Fruit fly (Drosophila melanogaster): ENCODE data around the gene insv.

DNA sequence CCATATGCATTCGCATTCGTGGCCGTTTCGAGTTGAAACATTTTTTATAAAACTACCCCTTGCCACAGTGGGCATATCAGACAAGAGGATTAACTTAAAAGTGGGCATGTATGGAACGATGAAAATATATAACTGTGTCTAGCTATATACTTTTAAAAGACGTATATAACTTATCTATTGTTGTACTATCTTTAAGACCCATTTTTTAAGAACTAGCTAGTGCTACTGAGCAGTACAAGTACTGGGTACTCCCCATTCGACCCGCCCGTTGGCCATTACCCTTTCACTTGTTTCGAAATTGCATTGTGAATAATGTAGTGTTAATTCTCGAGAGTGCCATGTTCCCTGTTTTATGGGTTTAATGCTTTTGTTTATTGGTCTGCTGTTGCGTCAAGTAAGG, 29.9 kb upstream of the insv start:
- TF ChIP-seq psq (optimal IDR thresholded peaks at IDR 0.05) (no peak), ttk (optimal IDR thresholded peaks at IDR 0.05) (no peak), Myc (optimal IDR thresholded peaks at IDR 0.05) (no peak), h (optimal IDR thresholded peaks at IDR 0.05) (no peak), insv (optimal IDR thresholded peaks at IDR 0.05) (no peak), Sin3A (optimal IDR thresholded peaks at IDR 0.05) (no peak)
